Worm (Caenorhabditis elegans) whole organism, L4 larva: ENCODE results near the gene C25D7.9.

Source experiments
- D1046.2 ChIP-seq: fragments of 200-800 bp; sonication (Bioruptor generic); IDR thresholded peaks from 2 replicates; pipeline ENCODE4 v1.3.6; 2022; ENCODE audit warnings: missing genetic modification characterization, missing compliant biosample characterization
- F37D6.2 ChIP-seq: sonication (generic microtip); optimal IDR thresholded peaks from 2 replicates; lab custom pipeline; 2016; ENCODE audit warnings: mild to moderate bottlenecking, missing genetic modification characterization, missing compliant biosample characterization
- F44E2.7 ChIP-seq: fragments of 200-800 bp; sonication (Bioruptor generic); IDR thresholded peaks from 2 replicates; pipeline ENCODE4 v2.1.2; 2022; ENCODE audit warnings: missing genetic modification characterization, missing compliant biosample characterization
- Y48G9A.11 ChIP-seq: fragments of 200-800 bp; sonication (Bioruptor generic); IDR thresholded peaks from 2 replicates; pipeline ENCODE4 v1.3.6; 2022; ENCODE audit warnings: missing genetic modification reagents, missing genetic modification characterization, missing compliant biosample characterization
- Y5F2A.4 ChIP-seq: fragments of 200-800 bp; sonication (Bioruptor generic); optimal IDR thresholded peaks from 2 replicates; lab custom pipeline; 2018; ENCODE audit warnings: mild to moderate bottlenecking, missing genetic modification characterization, missing compliant biosample characterization
- aha-1 ChIP-seq: fragments of 150-350 bp; peaks from one replicate; lab custom pipeline; 2014; ENCODE audit warnings: missing biosample characterization, missing genetic modification characterization
- aly-2 ChIP-seq: sonication (generic microtip); optimal IDR thresholded peaks from 2 replicates; lab custom pipeline; 2018; ENCODE audit warnings: missing biosample characterization, missing genetic modification characterization
- ama-1 ChIP-seq: fragments of 150-350 bp; optimal IDR thresholded peaks from 2 replicates; lab custom pipeline; 2014; ENCODE audit warnings: inconsistent platforms, mixed read lengths
- ceh-20 ChIP-seq: fragments of 200-800 bp; sonication (Bioruptor generic); IDR thresholded peaks from 2 replicates; pipeline ENCODE4 v1.3.6; 2022; ENCODE audit warnings: missing genetic modification reagents, missing genetic modification characterization, missing compliant biosample characterization
- ceh-28 ChIP-seq: fragments of 150-350 bp; optimal IDR thresholded peaks from 2 replicates; lab custom pipeline; 2014; ENCODE audit warnings: missing biosample characterization, missing genetic modification reagents, missing genetic modification characterization
- ceh-44 ChIP-seq: fragments of 200-800 bp; sonication (Bioruptor generic); IDR thresholded peaks from 2 replicates; pipeline ENCODE4 v1.3.6; 2022; ENCODE audit warnings: missing genetic modification reagents, missing genetic modification characterization, missing compliant biosample characterization
- ces-1 ChIP-seq: fragments of 150-350 bp; sonication (generic microtip); optimal IDR thresholded peaks from 4 replicates; lab custom pipeline; 2014; ENCODE audit warnings: missing biosample characterization, missing genetic modification reagents, missing genetic modification characterization
- ctbp-1 ChIP-seq: fragments of 200-800 bp; sonication (Bioruptor generic); IDR thresholded peaks from 2 replicates; pipeline ENCODE4 v1.3.6; 2022; ENCODE audit warnings: missing genetic modification reagents, missing genetic modification characterization, missing compliant biosample characterization
- daf-16 ChIP-seq, 3 experiments: sonication (generic microtip); optimal IDR thresholded peaks; 2 replicates each; lab custom pipeline; 2016 to 2017; ENCODE audit warnings: missing genetic modification characterization in 3 of 3, missing genetic modification reagents in 3 of 3, mild to moderate bottlenecking in 2 of 3, missing compliant biosample characterization in 2 of 3, missing biosample characterization in 1 of 3, moderate library complexity in 1 of 3
- dmd-6 ChIP-seq: fragments of 200-800 bp; sonication (Bioruptor generic); IDR thresholded peaks from 2 replicates; pipeline ENCODE4 v1.3.6; 2022; ENCODE audit warnings: missing genetic modification reagents, missing genetic modification characterization, missing compliant biosample characterization
- dmd-9 ChIP-seq: fragments of 200-800 bp; sonication (Bioruptor generic); IDR thresholded peaks from 2 replicates; pipeline ENCODE4 v1.3.6; 2022; ENCODE audit warnings: missing genetic modification reagents, missing genetic modification characterization, missing compliant biosample characterization
- fkh-10 ChIP-seq: fragments of 150-350 bp; optimal IDR thresholded peaks from 2 replicates; lab custom pipeline; 2014; ENCODE audit warnings: missing biosample characterization, missing genetic modification reagents, missing genetic modification characterization
- hmg-1.1 ChIP-seq: fragments of 200-800 bp; sonication (Bioruptor generic); IDR thresholded peaks from 2 replicates; pipeline ENCODE4 v1.3.6; 2022; ENCODE audit warnings: missing genetic modification reagents, missing genetic modification characterization, missing compliant biosample characterization
- jun-1 ChIP-seq: fragments of 150-350 bp; optimal IDR thresholded peaks from 2 replicates; lab custom pipeline; 2014; ENCODE audit warnings: missing biosample characterization, missing genetic modification reagents, missing genetic modification characterization
- lin-29 ChIP-seq: fragments of 200-800 bp; sonication (Bioruptor generic); IDR thresholded peaks from 2 replicates; pipeline ENCODE4 v1.3.6; 2022; ENCODE audit warnings: missing genetic modification reagents, missing genetic modification characterization, missing compliant biosample characterization
- lir-3 ChIP-seq: sonication (generic microtip); optimal IDR thresholded peaks from 2 replicates; lab custom pipeline; 2016; ENCODE audit warnings: mild to moderate bottlenecking, missing genetic modification characterization, missing compliant biosample characterization
- lsy-2 ChIP-seq, 2 experiments: fragments of 150-350 bp in 1 of 2; sonication (generic microtip) in 1 of 2; optimal IDR thresholded peaks; 2 replicates each; lab custom pipeline; 2014 to 2017; ENCODE audit warnings: missing biosample characterization in 2 of 2, missing genetic modification characterization in 2 of 2
- madf-5 ChIP-seq, 2 experiments: fragments of 200-800 bp; sonication (Bioruptor generic); IDR thresholded peaks; 2 replicates each; pipeline ENCODE4 v1.3.6; 2022; ENCODE audit warnings: missing compliant biosample characterization in 2 of 2, missing genetic modification characterization in 2 of 2
- madf-9 ChIP-seq: fragments of 200-800 bp; sonication (Bioruptor generic); conservative IDR thresholded peaks from 2 replicates; pipeline ENCODE4 v1.3.6; 2022; ENCODE audit warnings: missing genetic modification reagents, missing genetic modification characterization, missing compliant biosample characterization
- mxl-3 ChIP-seq: fragments of 200-800 bp; sonication (Bioruptor generic); optimal IDR thresholded peaks from 2 replicates; lab custom pipeline; 2018; ENCODE audit warnings: mild to moderate bottlenecking, missing genetic modification characterization, missing compliant biosample characterization
- nhr-111 ChIP-seq: fragments of 200-800 bp; sonication (Bioruptor generic); optimal IDR thresholded peaks from 2 replicates; lab custom pipeline; 2018; ENCODE audit warnings: mild to moderate bottlenecking, missing genetic modification characterization, missing compliant biosample characterization
- nhr-237 ChIP-seq: sonication (generic microtip); optimal IDR thresholded peaks from 2 replicates; lab custom pipeline; 2017; ENCODE audit warnings: missing biosample characterization, missing genetic modification characterization
- nhr-76 ChIP-seq: fragments of 150-350 bp; optimal IDR thresholded peaks from 2 replicates; lab custom pipeline; 2014; ENCODE audit warnings: missing biosample characterization, missing genetic modification characterization
- pha-4 ChIP-seq, 2 experiments: fragments of 150-350 bp in 1 of 2; fragments of 200-800 bp in 1 of 2; sonication (Bioruptor generic) in 1 of 2; IDR thresholded peaks in 1 of 2; optimal IDR thresholded peaks in 1 of 2; 2 replicates each; pipeline versions ENCODE4 v1.3.6 to Lab custom; 2014 to 2022; ENCODE audit warnings: missing genetic modification characterization in 2 of 2, missing genetic modification reagents in 2 of 2, missing biosample characterization in 1 of 2, missing compliant biosample characterization in 1 of 2
- saeg-2 ChIP-seq: fragments of 200-800 bp; sonication (Bioruptor generic); IDR thresholded peaks from 2 replicates; pipeline ENCODE4 v1.3.6; 2022; ENCODE audit warnings: missing genetic modification reagents, missing genetic modification characterization, missing compliant biosample characterization
- sdz-12 ChIP-seq: fragments of 200-800 bp; sonication (Bioruptor generic); optimal IDR thresholded peaks from 2 replicates; lab custom pipeline; 2018; ENCODE audit warnings: mild to moderate bottlenecking, missing genetic modification characterization, missing compliant biosample characterization
- snpc-1.2 ChIP-seq: fragments of 200-800 bp; sonication (Bioruptor generic); IDR thresholded peaks from 2 replicates; pipeline ENCODE4 v1.3.6; 2022; ENCODE audit warnings: missing genetic modification reagents, missing genetic modification characterization, missing compliant biosample characterization
- tag-97 ChIP-seq: fragments of 200-800 bp; sonication (Bioruptor generic); IDR thresholded peaks from 2 replicates; pipeline ENCODE4 v1.3.6; 2022; ENCODE audit warnings: missing genetic modification characterization, missing compliant biosample characterization
- zag-1 ChIP-seq: fragments of 150-350 bp; optimal IDR thresholded peaks from 2 replicates; lab custom pipeline; 2014; ENCODE audit warnings: missing biosample characterization, missing genetic modification characterization
- zfp-3 ChIP-seq: fragments of 200-800 bp; sonication (Bioruptor generic); conservative IDR thresholded peaks from 2 replicates; pipeline ENCODE4 v1.3.6; 2022; ENCODE audit warnings: missing genetic modification reagents, missing genetic modification characterization, missing compliant biosample characterization
- ztf-11 ChIP-seq: fragments of 150-350 bp; optimal IDR thresholded peaks from 2 replicates; lab custom pipeline; 2014; ENCODE audit warnings: missing biosample characterization, missing genetic modification characterization

C25D7.9 gene

DNA sequence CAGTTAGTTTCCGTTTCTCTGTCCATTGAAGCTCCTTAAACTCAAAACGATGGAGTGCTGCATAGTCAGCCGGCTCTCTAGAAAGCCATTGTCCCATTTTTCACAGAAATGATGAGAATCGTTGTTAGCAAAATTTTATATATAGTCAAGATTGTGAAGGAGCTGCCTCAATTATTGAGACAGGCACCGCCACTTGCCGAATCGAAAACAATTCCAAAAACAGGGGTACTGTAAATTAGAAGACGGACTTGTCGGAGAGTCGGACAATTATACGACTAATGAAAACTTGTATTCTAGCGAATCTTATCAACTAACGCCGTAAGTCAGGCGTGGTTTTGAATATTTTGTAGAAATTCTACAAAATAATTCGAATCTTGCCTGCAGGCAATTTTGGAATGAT is 44.7 kb upstream of the C25D7.9 start, which contains the start of gene F14H8.2:
Gene F14H8.2 (minus strand): TSS at position 101 of the 400 bp plus-strand sequence.
- TF ChIP-seq lin-29 (GFP tag; lab: Robert Waterston, UW) (no peak), jun-1 (tag; lab: Kevin White, UChicago) (no peak), D1046.2 (GFP tag; lab: Robert Waterston, UW) (no peak), Y48G9A.11 (GFP tag; lab: Robert Waterston, UW) (no peak), aha-1 (tag; lab: Kevin White, UChicago) (no peak), hmg-1.1 (GFP tag; lab: Robert Waterston, UW) (no peak), tag-97 (no peak), snpc-1.2 (GFP tag; lab: Robert Waterston, UW) (no peak), nhr-76 (tag; lab: Kevin White, UChicago) (no peak), lsy-2 (tag; optimal IDR thresholded peaks at IDR 0.05; lab: Kevin White, UChicago) (no peak), zfp-3 (GFP tag; lab: Robert Waterston, UW) (no peak), dmd-6 (GFP tag; lab: Robert Waterston, UW) (no peak), F44E2.7 (GFP tag; lab: Robert Waterston, UW) (no peak), nhr-237 (no peak), fkh-10 (GFP tag; lab: Kevin White, UChicago) (no peak), lir-3 (no peak), sdz-12 (GFP tag; lab: Kevin White, UChicago) (no peak), saeg-2 (GFP tag; lab: Robert Waterston, UW) (no peak)

ce11 chrV:15020732-15021131 is 44.2 kb upstream of the C25D7.9 start, which contains the start of gene F14H8.5:
Gene F14H8.5 (plus strand): TSS chrV:15021032.
- TF ChIP-seq aha-1 (tag; lab: Kevin White, UChicago) (no peak), daf-16 (GFP tag; optimal IDR thresholded peaks at IDR 0.05; lab: Kevin White, UChicago) (no peak), daf-16 (tag; optimal IDR thresholded peaks at IDR 0.05; lab: Kevin White, UChicago) (no peak), ztf-11 (tag; lab: Kevin White, UChicago) (no peak)
- TF ChIP-seq, all 104 proteins: peak for 0

DNA sequence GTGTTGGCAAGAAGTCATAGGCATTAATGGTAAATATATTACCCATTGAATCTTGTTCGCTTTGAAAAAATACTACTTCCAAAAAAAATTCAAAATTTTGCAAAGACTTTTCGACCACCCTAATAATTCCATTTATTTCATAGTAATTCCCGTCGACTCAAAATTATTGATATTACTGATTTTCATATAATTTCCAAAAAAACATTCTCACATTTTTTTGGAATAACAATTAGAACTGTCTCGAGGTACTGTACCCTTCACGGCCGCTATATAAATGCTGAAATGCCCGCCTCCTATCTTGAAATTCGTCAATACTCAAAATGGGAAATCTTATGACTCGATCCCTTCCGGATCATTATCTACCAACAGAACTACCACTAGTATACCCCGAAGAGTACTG is 41.4 kb upstream of the C25D7.9 start, which contains the start of gene F14H8.4:
Gene F14H8.4 (plus strand): TSS at position 301 of the 400 bp plus-strand sequence.
- TF ChIP-seq lin-29 (GFP tag; lab: Robert Waterston, UW) (no peak), dmd-6 (GFP tag; lab: Robert Waterston, UW) (no peak), dmd-9 (GFP tag; lab: Robert Waterston, UW) (no peak), nhr-237 (no peak), ama-1 (lab: Kevin White, UChicago) (no peak), madf-5 (GFP tag; IDR thresholded peaks at IDR 0.05; lab: Robert Waterston, UW) (no peak), madf-9 (GFP tag; lab: Robert Waterston, UW) (no peak), pha-4 (GFP tag; IDR thresholded peaks at IDR 0.05; lab: Robert Waterston, UW) (no peak), pha-4 (tag; optimal IDR thresholded peaks at IDR 0.05; lab: Kevin White, UChicago) (no peak), ceh-20 (GFP tag; lab: Robert Waterston, UW) (no peak), ctbp-1 (GFP tag; lab: Robert Waterston, UW) (no peak), mxl-3 (no peak), aly-2 (tag; lab: Kevin White, UChicago) (no peak), nhr-111 (no peak), Y5F2A.4 (no peak), F37D6.2 (tag; lab: Kevin White, UChicago) (no peak), ces-1 (no peak), ceh-28 (tag; lab: Kevin White, UChicago) (no peak), ceh-44 (GFP tag; lab: Robert Waterston, UW) (no peak), zag-1 (no peak)
